Worm (Caenorhabditis elegans) whole organism, L3 larva: ENCODE results near the gene F32D1.3.
A peak's percentile ranks its signal among the peaks of the same experiment; 100 is the strongest.

ENCODE experiments used
- ZK546.5 ChIP-seq: sonication (generic microtip); optimal IDR thresholded peaks from 2 replicates; lab custom pipeline; 2017; ENCODE audit warnings: missing biosample characterization, missing genetic modification characterization
- aly-2 ChIP-seq: fragments of 150-350 bp; optimal IDR thresholded peaks from 2 replicates; lab custom pipeline; 2014; ENCODE audit warnings: missing biosample characterization, missing genetic modification characterization
- ceh-16 ChIP-seq: sonication (generic microtip); optimal IDR thresholded peaks from 2 replicates; lab custom pipeline; 2017; ENCODE audit warnings: missing biosample characterization, missing genetic modification characterization
- ceh-28 ChIP-seq: fragments of 150-350 bp; optimal IDR thresholded peaks from 2 replicates; lab custom pipeline; 2014; ENCODE audit warnings: missing biosample characterization, missing genetic modification reagents, missing genetic modification characterization
- ceh-82 ChIP-seq: fragments of 150-350 bp; optimal IDR thresholded peaks from 2 replicates; lab custom pipeline; 2014; ENCODE audit warnings: missing biosample characterization, missing genetic modification characterization
- ceh-9 ChIP-seq: sonication (generic microtip); optimal IDR thresholded peaks from 2 replicates; lab custom pipeline; 2018; ENCODE audit warnings: missing biosample characterization, missing genetic modification characterization
- elt-1 ChIP-seq: fragments of 150-350 bp; optimal IDR thresholded peaks from 2 replicates; lab custom pipeline; 2014; ENCODE audit warnings: missing biosample characterization, missing genetic modification characterization
- elt-2 ChIP-seq: sonication (generic microtip); optimal IDR thresholded peaks from 2 replicates; lab custom pipeline; 2016; ENCODE audit warnings: missing genetic modification reagents, mild to moderate bottlenecking, missing genetic modification characterization, missing compliant biosample characterization
- elt-3 ChIP-seq, 3 experiments: fragments of 150-350 bp in 1 of 3; sonication (generic microtip) in 2 of 3; optimal IDR thresholded peaks; 2 replicates in 2 of 3; 4 replicates in 1 of 3; lab custom pipeline; 2014 to 2017; ENCODE audit warnings: missing biosample characterization in 3 of 3, missing genetic modification characterization in 3 of 3
- eor-1 ChIP-seq, 2 experiments: fragments of 150-350 bp; optimal IDR thresholded peaks; 2 replicates each; lab custom pipeline; 2014 to 2018; ENCODE audit warnings: missing biosample characterization in 2 of 2, missing genetic modification characterization in 2 of 2
- fkh-10 ChIP-seq: sonication (generic microtip); optimal IDR thresholded peaks from 2 replicates; lab custom pipeline; 2017; ENCODE audit warnings: missing biosample characterization, missing genetic modification reagents, missing genetic modification characterization
- fkh-2 ChIP-seq: fragments of 150-350 bp; optimal IDR thresholded peaks from 2 replicates; lab custom pipeline; 2014; ENCODE audit warnings: missing biosample characterization, missing genetic modification reagents, missing genetic modification characterization
- fos-1 ChIP-seq: fragments of 150-350 bp; optimal IDR thresholded peaks from 2 replicates; lab custom pipeline; 2014; ENCODE audit warnings: missing biosample characterization, missing genetic modification characterization
- hmg-11 ChIP-seq: sonication (generic microtip); optimal IDR thresholded peaks from 2 replicates; lab custom pipeline; 2016; ENCODE audit warnings: missing genetic modification characterization, missing compliant biosample characterization
- jun-1 ChIP-seq: fragments of 150-350 bp; optimal IDR thresholded peaks from 2 replicates; lab custom pipeline; 2014; ENCODE audit warnings: missing biosample characterization, missing genetic modification reagents, missing genetic modification characterization
- lin-15B ChIP-seq: fragments of 150-350 bp; optimal IDR thresholded peaks from 2 replicates; lab custom pipeline; 2014; ENCODE audit warnings: missing biosample characterization, missing genetic modification characterization
- lin-39 ChIP-seq: fragments of 150-350 bp; optimal IDR thresholded peaks from 2 replicates; lab custom pipeline; 2018; ENCODE audit warnings: missing biosample characterization, missing genetic modification reagents, missing genetic modification characterization
- lsy-12 ChIP-seq: sonication (generic microtip); optimal IDR thresholded peaks from 2 replicates; lab custom pipeline; 2016; ENCODE audit warnings: mild to moderate bottlenecking, missing genetic modification characterization, missing compliant biosample characterization
- mml-1 ChIP-seq: fragments of 150-350 bp; sonication (generic microtip); optimal IDR thresholded peaks from 3 replicates; lab custom pipeline; 2014; ENCODE audit warnings: missing biosample characterization, missing genetic modification characterization
- nfya-1 ChIP-seq: sonication (generic microtip); optimal IDR thresholded peaks from 2 replicates; lab custom pipeline; 2017; ENCODE audit warnings: missing genetic modification characterization, mild to moderate bottlenecking, missing compliant biosample characterization, antibody characterized with exemption, moderate library complexity; ENCODE audit not compliant: insufficient read depth
- nhr-11 ChIP-seq: fragments of 150-350 bp; optimal IDR thresholded peaks from 2 replicates; lab custom pipeline; 2014; ENCODE audit warnings: missing biosample characterization, missing genetic modification characterization
- nhr-12 ChIP-seq: fragments of 150-350 bp; optimal IDR thresholded peaks from 2 replicates; lab custom pipeline; 2014; ENCODE audit warnings: missing biosample characterization, missing genetic modification characterization
- nhr-23 ChIP-seq: fragments of 150-350 bp; optimal IDR thresholded peaks from 2 replicates; lab custom pipeline; 2014; ENCODE audit warnings: missing biosample characterization, missing genetic modification reagents, missing genetic modification characterization
- nhr-25 ChIP-seq: sonication (generic microtip); optimal IDR thresholded peaks from 2 replicates; lab custom pipeline; 2017; ENCODE audit warnings: missing biosample characterization, missing genetic modification characterization
- nhr-28 ChIP-seq: fragments of 150-350 bp; optimal IDR thresholded peaks from 2 replicates; lab custom pipeline; 2014; ENCODE audit warnings: missing biosample characterization, missing genetic modification characterization
- nhr-43 ChIP-seq: sonication (generic microtip); optimal IDR thresholded peaks from 2 replicates; lab custom pipeline; 2016; ENCODE audit warnings: mild to moderate bottlenecking, missing genetic modification characterization, missing compliant biosample characterization; ENCODE audit not compliant: poor library complexity, severe bottlenecking
- nhr-67 ChIP-seq: fragments of 150-350 bp; optimal IDR thresholded peaks from 2 replicates; lab custom pipeline; 2014; ENCODE audit warnings: missing biosample characterization, missing genetic modification characterization
- nhr-76 ChIP-seq: fragments of 150-350 bp; sonication (generic microtip); optimal IDR thresholded peaks from 5 replicates; lab custom pipeline; 2014; ENCODE audit warnings: missing biosample characterization, missing genetic modification characterization
- nhr-77 ChIP-seq: fragments of 150-350 bp; optimal IDR thresholded peaks from 2 replicates; lab custom pipeline; 2014; ENCODE audit warnings: missing biosample characterization, missing genetic modification characterization
- pha-4 ChIP-seq: fragments of 150-350 bp; optimal IDR thresholded peaks from 2 replicates; lab custom pipeline; 2014; ENCODE audit warnings: missing biosample characterization, missing genetic modification reagents, missing genetic modification characterization
- pqm-1 ChIP-seq: fragments of 150-350 bp; optimal IDR thresholded peaks from 2 replicates; lab custom pipeline; 2017; ENCODE audit warnings: missing biosample characterization, missing genetic modification characterization, inconsistent platforms
- snpc-4 ChIP-seq: fragments of 150-350 bp; optimal IDR thresholded peaks from 2 replicates; lab custom pipeline; 2014; ENCODE audit warnings: missing biosample characterization, missing genetic modification characterization
- tbx-2 ChIP-seq: sonication (generic microtip); optimal IDR thresholded peaks from 2 replicates; lab custom pipeline; 2016; ENCODE audit warnings: mild to moderate bottlenecking, missing genetic modification characterization, missing compliant biosample characterization
- zag-1 ChIP-seq: fragments of 150-350 bp; optimal IDR thresholded peaks from 2 replicates; lab custom pipeline; 2014; ENCODE audit warnings: missing biosample characterization, missing genetic modification characterization
- ztf-11 ChIP-seq: fragments of 150-350 bp; optimal IDR thresholded peaks from 2 replicates; lab custom pipeline; 2014; ENCODE audit warnings: missing biosample characterization, missing genetic modification characterization
- ztf-4 ChIP-seq: fragments of 150-350 bp; optimal IDR thresholded peaks from 2 replicates; lab custom pipeline; 2014; ENCODE audit warnings: missing biosample characterization, missing genetic modification characterization

Gene F32D1.3

ce11 chrV:4373656-4374055 lies 12.3 kb upstream of the F32D1.3 start:
- no peak for TF ChIP-seq eor-1 (tag; optimal IDR thresholded peaks at IDR 0.05; lab: Kevin White, UChicago)
- no peak for TF ChIP-seq ceh-9
- TF ChIP-seq ceh-28 = no peak
- TF ChIP-seq tbx-2 = no peak
- TF ChIP-seq fkh-10 = no peak
- TF ChIP-seq fos-1 (tag; lab: Kevin White, UChicago) = no peak
- no peak for TF ChIP-seq ceh-82 (tag; lab: Kevin White, UChicago)
- no peak for TF ChIP-seq hmg-11 (tag; lab: Kevin White, UChicago)
- TF ChIP-seq aly-2 (tag; lab: Kevin White, UChicago) = no peak
- TF ChIP-seq, all 47 proteins: peak for 0

ce11 chrV:4372986-4373385 lies 11.6 kb upstream of the F32D1.3 start:
- TF ChIP-seq nhr-43 (tag; lab: Kevin White, UChicago) (no peak), nhr-28 (tag; lab: Kevin White, UChicago) (no peak), snpc-4 (no peak), lsy-12 (tag; lab: Kevin White, UChicago) (no peak)

- TF ChIP-seq nhr-76 (no peak), nfya-1 (tag; lab: Kevin White, UChicago) (peak; percentile 64), elt-3 (tag; optimal IDR thresholded peaks at IDR 0.05; lab: Kevin White, UChicago) (no peak), nhr-25 (tag; lab: Kevin White, UChicago) (no peak), ceh-16 (tag; lab: Kevin White, UChicago) (no peak), lin-39 (peak; percentile 16), nhr-23 (peak; percentile 69), pha-4 (tag; lab: Kevin White, UChicago) (peak; percentile 48), fkh-2 (no peak), ztf-4 (no peak), ZK546.5 (tag; lab: Kevin White, UChicago) (no peak), nhr-77 (tag; lab: Kevin White, UChicago) (no peak), nhr-28 (tag; lab: Kevin White, UChicago) (no peak), jun-1 (tag; lab: Kevin White, UChicago) (peak; percentile 24), lin-15B (tag; lab: Kevin White, UChicago) (peak; percentile 61), nhr-43 (tag; lab: Kevin White, UChicago) (no peak), elt-2 (peak; percentile 74), ztf-11 (tag; lab: Kevin White, UChicago) (no peak), mml-1 (no peak), hmg-11 (tag; lab: Kevin White, UChicago) (peak; percentile 62), nhr-12 (tag; lab: Kevin White, UChicago) (no peak), ceh-9 (no peak), aly-2 (tag; lab: Kevin White, UChicago) (no peak), ceh-82 (tag; lab: Kevin White, UChicago) (no peak)
- TF ChIP-seq, all 47 proteins: peak for 8
These were observed 10.1 kb upstream of the F32D1.3 start, which contains the start of the genes gmpr-1 and fipp-1 for ce11 chrV:4371309-4371933. TSS of gene gmpr-1 (minus strand) at chrV:4371383. TSS of gene fipp-1 (plus strand) at chrV:4371807.

- TF ChIP-seq nhr-76 = no peak
- no peak for TF ChIP-seq zag-1 (tag; lab: Kevin White, UChicago)
- TF ChIP-seq elt-2 = no peak
- no peak for TF ChIP-seq ztf-4
These were observed 9.1 kb upstream of the F32D1.3 start for ce11 chrV:4370515-4370914.

ce11 chrV:4366440-4366839 lies 5.1 kb upstream of the F32D1.3 start, which contains the start of gene F32D1.11:
TSS of gene F32D1.11 (minus strand) at chrV:4366540.
- TF ChIP-seq nhr-67 (tag; lab: Kevin White, UChicago) = no peak
- TF ChIP-seq snpc-4 = no peak
- no peak for TF ChIP-seq elt-1
- no peak for TF ChIP-seq pqm-1 (tag; lab: Kevin White, UChicago)
- no peak for TF ChIP-seq mml-1
- no peak for TF ChIP-seq ceh-9
- TF ChIP-seq nhr-28 (tag; lab: Kevin White, UChicago) = no peak
- no peak for TF ChIP-seq nhr-11
- TF ChIP-seq ztf-11 (tag; lab: Kevin White, UChicago) = no peak
- TF ChIP-seq nhr-23 = no peak
- no peak for TF ChIP-seq nhr-77 (tag; lab: Kevin White, UChicago)
- no peak for TF ChIP-seq elt-3 (tag; optimal IDR thresholded peaks at IDR 0.05; lab: Kevin White, UChicago)
- TF ChIP-seq, all 47 proteins: peak for 0
